Fruit fly (Drosophila melanogaster) whole organism, embryonic: ENCODE data around the gene Gprk2.

Source experiments
- CG10209 ChIP-seq: fragments of 200-800 bp; sonication (Bioruptor generic); optimal IDR thresholded peaks from 3 replicates; lab custom pipeline; 2017; ENCODE audit warnings: missing biosample characterization, mild to moderate bottlenecking, missing genetic modification characterization, missing genetic modification reagents
- CG10462 ChIP-seq: fragments of 200-800 bp; sonication (Bioruptor generic); optimal IDR thresholded peaks from 2 replicates; lab custom pipeline; 2016; ENCODE audit warnings: missing biosample characterization, missing genetic modification characterization
- CG12391 ChIP-seq: fragments of 200-800 bp; sonication (Bioruptor generic); optimal IDR thresholded peaks from 3 replicates; lab custom pipeline; 2018; ENCODE audit warnings: missing biosample characterization, mild to moderate bottlenecking, missing genetic modification characterization, moderate library complexity
- CG17186 ChIP-seq: fragments of 200-800 bp; sonication (Bioruptor generic); optimal IDR thresholded peaks from 3 replicates; lab custom pipeline; 2017; ENCODE audit warnings: missing biosample characterization, missing genetic modification reagents, missing genetic modification characterization
- CG17359 ChIP-seq: fragments of 200-800 bp; sonication (Bioruptor generic); optimal IDR thresholded peaks from 3 replicates; lab custom pipeline; 2018; ENCODE audit warnings: missing biosample characterization, mild to moderate bottlenecking, missing genetic modification characterization, moderate library complexity
- CG18599 ChIP-seq: fragments of 200-800 bp; sonication (Bioruptor generic); optimal IDR thresholded peaks from 3 replicates; lab custom pipeline; 2017; ENCODE audit warnings: missing biosample characterization, missing genetic modification characterization, mild to moderate bottlenecking, moderate library complexity, missing genetic modification reagents
- CG18764 ChIP-seq: fragments of 200-800 bp; sonication (Bioruptor generic); optimal IDR thresholded peaks from 3 replicates; lab custom pipeline; 2016; ENCODE audit warnings: missing biosample characterization, missing genetic modification characterization
- CG3995 ChIP-seq: fragments of 200-800 bp; sonication (Bioruptor generic); optimal IDR thresholded peaks from 3 replicates; lab custom pipeline; 2016; ENCODE audit warnings: missing biosample characterization, missing genetic modification characterization
- CG7271 ChIP-seq: fragments of 200-800 bp; sonication (Bioruptor generic); optimal IDR thresholded peaks from 2 replicates; lab custom pipeline; 2018; ENCODE audit warnings: missing biosample characterization, mild to moderate bottlenecking, missing genetic modification characterization, moderate library complexity
- CG8765 ChIP-seq: fragments of 200-800 bp; sonication (Bioruptor generic); IDR thresholded peaks from 2 replicates; pipeline ENCODE4 v1.3.6; 2022; ENCODE audit warnings: missing biosample characterization, missing genetic modification characterization
- CG8944 ChIP-seq: fragments of 200-800 bp; sonication (Bioruptor generic); optimal IDR thresholded peaks from 3 replicates; lab custom pipeline; 2016; ENCODE audit warnings: missing biosample characterization, missing genetic modification characterization
- D ChIP-seq, 2 experiments: fragments of 200-800 bp in 1 of 2; fragments of >200 bp in 1 of 2; sonication (Bioruptor generic) in 1 of 2; optimal IDR thresholded peaks; 2 replicates in 1 of 2; 3 replicates in 1 of 2; lab custom pipeline; 2017; ENCODE audit warnings: mild to moderate bottlenecking in 1 of 2, missing biosample characterization in 1 of 2, missing genetic modification characterization in 1 of 2, missing genetic modification reagents in 1 of 2
- Dfd ChIP-seq, 2 experiments: fragments of >200 bp; optimal IDR thresholded peaks; 2 replicates each; lab custom pipeline; 2017; ENCODE audit warnings: missing biosample characterization in 2 of 2, missing genetic modification characterization in 2 of 2
- Dref ChIP-seq: fragments of 200-800 bp; sonication (Bioruptor generic); IDR thresholded peaks from 2 replicates; pipeline ENCODE4 v1.3.6; 2022; ENCODE audit warnings: missing biosample characterization, missing genetic modification characterization
- Drgx ChIP-seq: fragments of 200-800 bp; sonication (Bioruptor generic); IDR thresholded peaks from 2 replicates; pipeline ENCODE4 v1.3.6; 2022; ENCODE audit warnings: missing biosample characterization, missing genetic modification characterization
- Gsc ChIP-seq: fragments of 200-800 bp; sonication (Bioruptor generic); IDR thresholded peaks from 2 replicates; pipeline ENCODE4 v1.3.6; 2022; ENCODE audit warnings: missing biosample characterization, missing genetic modification characterization
- HLH3B ChIP-seq: fragments of 200-800 bp; sonication (Bioruptor generic); IDR thresholded peaks from 2 replicates; pipeline ENCODE4 v1.3.6; 2022; ENCODE audit warnings: missing biosample characterization, missing genetic modification characterization
- Hmr ChIP-seq: fragments of 200-800 bp; sonication (Bioruptor generic); optimal IDR thresholded peaks from 3 replicates; lab custom pipeline; 2017; ENCODE audit warnings: mild to moderate bottlenecking, missing biosample characterization, missing genetic modification reagents, missing genetic modification characterization
- Hsf ChIP-seq: fragments of 200-800 bp; sonication (Bioruptor generic); optimal IDR thresholded peaks from 3 replicates; lab custom pipeline; 2016; ENCODE audit warnings: missing biosample characterization, missing genetic modification characterization
- Myb ChIP-seq: fragments of 200-800 bp; sonication (Bioruptor generic); optimal IDR thresholded peaks from 2 replicates; lab custom pipeline; 2016; ENCODE audit warnings: missing biosample characterization, missing genetic modification characterization
- Oaz ChIP-seq: fragments of 200-800 bp; sonication (Bioruptor generic); IDR thresholded peaks from 2 replicates; pipeline ENCODE4 v1.3.6; 2022; ENCODE audit warnings: missing biosample characterization, missing genetic modification characterization
- Pdp1 ChIP-seq, 2 experiments: fragments of 200-800 bp; sonication (Bioruptor generic); optimal IDR thresholded peaks; 3 replicates each; lab custom pipeline; 2016; ENCODE audit warnings: missing biosample characterization in 2 of 2, missing genetic modification characterization in 2 of 2, mild to moderate bottlenecking in 1 of 2, moderate library complexity in 1 of 2
- Six4 ChIP-seq: fragments of 200-800 bp; sonication (Bioruptor generic); optimal IDR thresholded peaks from 2 replicates; lab custom pipeline; 2016; ENCODE audit warnings: missing biosample characterization, missing genetic modification characterization
- Sox102F ChIP-seq: fragments of 200-800 bp; sonication (Bioruptor generic); optimal IDR thresholded peaks from 2 replicates; lab custom pipeline; 2018; ENCODE audit warnings: missing biosample characterization, mild to moderate bottlenecking, missing genetic modification characterization, moderate library complexity
- Sry-δ ChIP-seq: fragments of 200-800 bp; sonication (Bioruptor generic); optimal IDR thresholded peaks from 2 replicates; lab custom pipeline; 2016; ENCODE audit warnings: missing biosample characterization, missing genetic modification characterization
- Vsx1 ChIP-seq: fragments of 200-800 bp; sonication (Bioruptor generic); optimal IDR thresholded peaks from 2 replicates; lab custom pipeline; 2017; ENCODE audit warnings: missing biosample characterization, mild to moderate bottlenecking, missing genetic modification characterization, missing genetic modification reagents
- ase ChIP-seq: fragments of 200-800 bp; sonication (Bioruptor generic); IDR thresholded peaks from 3 replicates; pipeline ENCODE4 v1.3.6; 2022; ENCODE audit warnings: missing biosample characterization, missing genetic modification characterization
- br ChIP-seq: fragments of >200 bp; optimal IDR thresholded peaks from 2 replicates; lab custom pipeline; 2017
- bsh ChIP-seq, 2 experiments: fragments of 200-800 bp; sonication (Bioruptor generic); optimal IDR thresholded peaks; 2 replicates each; lab custom pipeline; 2017 to 2018; ENCODE audit warnings: mild to moderate bottlenecking in 2 of 2, missing biosample characterization in 2 of 2, missing genetic modification characterization in 2 of 2, moderate library complexity in 1 of 2
- cato ChIP-seq: fragments of 200-800 bp; sonication (Bioruptor generic); optimal IDR thresholded peaks from 2 replicates; lab custom pipeline; 2016; ENCODE audit warnings: missing biosample characterization, missing genetic modification characterization, borderline replicate concordance
- dati ChIP-seq: fragments of 200-800 bp; sonication (Bioruptor generic); IDR thresholded peaks from 2 replicates; pipeline ENCODE4 v1.3.6; 2022; ENCODE audit warnings: missing biosample characterization, missing genetic modification characterization
- dmrt11E ChIP-seq: fragments of 200-800 bp; sonication (Bioruptor generic); optimal IDR thresholded peaks from 3 replicates; lab custom pipeline; 2018; ENCODE audit warnings: missing biosample characterization, mild to moderate bottlenecking, missing genetic modification characterization, moderate library complexity
- dmrt99B ChIP-seq: fragments of 200-800 bp; sonication (Bioruptor generic); optimal IDR thresholded peaks from 2 replicates; lab custom pipeline; 2018; ENCODE audit warnings: missing biosample characterization, mild to moderate bottlenecking, missing genetic modification characterization, moderate library complexity
- fd96Cb ChIP-seq: fragments of 200-800 bp; sonication (Bioruptor generic); optimal IDR thresholded peaks from 2 replicates; lab custom pipeline; 2018; ENCODE audit warnings: missing biosample characterization, mild to moderate bottlenecking, missing genetic modification characterization, moderate library complexity
- gem ChIP-seq: fragments of 200-800 bp; sonication (Bioruptor generic); optimal IDR thresholded peaks from 2 replicates; lab custom pipeline; 2019; ENCODE audit warnings: missing biosample characterization, mild to moderate bottlenecking, missing genetic modification characterization, moderate library complexity
- gsb ChIP-seq: fragments of 200-800 bp; sonication (Bioruptor generic); IDR thresholded peaks from 2 replicates; pipeline ENCODE4 v1.3.6; 2022; ENCODE audit warnings: missing biosample characterization, missing genetic modification characterization
- h ChIP-seq: fragments of >200 bp; optimal IDR thresholded peaks from 2 replicates; lab custom pipeline; 2017
- knrl ChIP-seq: fragments of 200-800 bp; sonication (Bioruptor generic); IDR thresholded peaks from 3 replicates; pipeline ENCODE4 v1.3.6; 2022; ENCODE audit warnings: missing biosample characterization, missing genetic modification characterization; ENCODE audit not compliant: partially characterized antibody
- lab ChIP-seq: fragments of 200-800 bp; sonication (Bioruptor generic); optimal IDR thresholded peaks from 3 replicates; lab custom pipeline; 2017; ENCODE audit warnings: missing biosample characterization, missing genetic modification characterization, mild to moderate bottlenecking, moderate library complexity, missing genetic modification reagents
- lmd ChIP-seq: fragments of 200-800 bp; sonication (Bioruptor generic); IDR thresholded peaks from 2 replicates; pipeline ENCODE4 v1.3.6; 2022; ENCODE audit warnings: missing biosample characterization, missing genetic modification characterization
- mld ChIP-seq: fragments of 200-800 bp; sonication (Bioruptor generic); IDR thresholded peaks from 3 replicates; pipeline ENCODE4 v1.3.6; 2022; ENCODE audit warnings: missing biosample characterization, missing genetic modification characterization; ENCODE audit not compliant: partially characterized antibody
- nerfin-2 ChIP-seq: fragments of 200-800 bp; sonication (Bioruptor generic); IDR thresholded peaks from 2 replicates; pipeline ENCODE4 v1.3.6; 2022; ENCODE audit warnings: missing biosample characterization, missing genetic modification characterization; ENCODE audit not compliant: partially characterized antibody
- row ChIP-seq: fragments of 200-800 bp; sonication (Bioruptor generic); IDR thresholded peaks from 3 replicates; pipeline ENCODE4 v1.3.6; 2022; ENCODE audit warnings: missing biosample characterization, missing genetic modification characterization
- sens ChIP-seq: fragments of 200-800 bp; sonication (Bioruptor generic); peaks from one replicate; lab custom pipeline; 2016; ENCODE audit warnings: missing biosample characterization, missing genetic modification characterization
- seq ChIP-seq: fragments of 200-800 bp; sonication (Bioruptor generic); IDR thresholded peaks from 2 replicates; pipeline ENCODE4 v1.3.6; 2022; ENCODE audit warnings: missing biosample characterization, missing genetic modification characterization
- slbo ChIP-seq: fragments of 200-800 bp; sonication (Bioruptor generic); IDR thresholded peaks from 2 replicates; pipeline ENCODE4 v1.3.6; 2022; ENCODE audit warnings: missing biosample characterization, missing genetic modification characterization
- tx ChIP-seq: fragments of 200-800 bp; sonication (Bioruptor generic); optimal IDR thresholded peaks from 2 replicates; lab custom pipeline; 2016; ENCODE audit warnings: missing biosample characterization, missing genetic modification characterization
- unpg ChIP-seq: fragments of 200-800 bp; sonication (Bioruptor generic); optimal IDR thresholded peaks from 3 replicates; lab custom pipeline; 2018; ENCODE audit warnings: missing biosample characterization, mild to moderate bottlenecking, missing genetic modification characterization, moderate library complexity
- zen2 ChIP-seq: fragments of 200-800 bp; sonication (Bioruptor generic); IDR thresholded peaks from 3 replicates; pipeline ENCODE4 v1.3.6; 2022; ENCODE audit warnings: missing biosample characterization, missing genetic modification characterization; ENCODE audit not compliant: partially characterized antibody
- zfh1 ChIP-seq: fragments of 200-800 bp; sonication (Bioruptor generic); IDR thresholded peaks from 3 replicates; pipeline ENCODE4 v1.3.6; 2022; ENCODE audit warnings: missing biosample characterization, missing genetic modification characterization

Gprk2 gene

DNA sequence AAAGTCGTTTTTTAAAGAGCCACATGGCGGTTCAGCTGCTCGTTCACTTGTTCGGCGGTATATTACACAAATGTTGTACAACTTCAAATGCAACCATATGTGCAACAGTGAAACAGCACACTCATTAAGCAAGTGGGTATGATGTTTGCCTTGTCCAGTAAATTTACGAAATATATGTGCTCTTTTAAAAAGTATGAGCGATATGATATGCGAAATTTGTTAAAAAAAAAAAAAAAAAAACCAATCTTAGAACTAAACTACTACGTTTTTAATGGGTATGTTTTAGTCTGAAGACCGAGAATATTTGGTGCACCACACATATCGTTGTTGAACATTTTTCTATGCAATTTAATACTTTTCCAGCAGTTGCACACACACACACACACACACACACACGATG lies 38.4 kb downstream of the Gprk2 start (continued):
- TF ChIP-seq mld (GFP tag; lab: Robert Waterston, UW) (no peak), lab (GFP tag; lab: Kevin White, UChicago) (no peak), row (0 out of 3 replicates have a peak, but pooled peaks have one; percentile 24), br (lab: Kevin White, UChicago) (no peak), CG8944 (GFP tag; lab: Kevin White, UChicago) (no peak), lmd (peak; percentile 31; the same call in 1 of the 2 replicates), Sox102F (GFP tag; lab: Kevin White, UChicago) (peak; percentile 60), cato (no peak), CG17359 (tag; lab: Kevin White, UChicago) (peak; percentile 11), dmrt99B (tag; lab: Kevin White, UChicago) (peak; percentile 7), Six4 (GFP tag; lab: Kevin White, UChicago) (no peak), gem (peak; percentile 28), bsh (GFP tag; optimal IDR thresholded peaks at IDR 0.05; lab: Kevin White, UChicago) (peak in 1 of 2 experiments; percentile 4), seq (GFP tag; lab: Robert Waterston, UW) (no peak), sens (GFP tag; lab: Kevin White, UChicago) (peak; percentile 85)
- TF ChIP-seq, all 482 proteins: peak for 21

DNA sequence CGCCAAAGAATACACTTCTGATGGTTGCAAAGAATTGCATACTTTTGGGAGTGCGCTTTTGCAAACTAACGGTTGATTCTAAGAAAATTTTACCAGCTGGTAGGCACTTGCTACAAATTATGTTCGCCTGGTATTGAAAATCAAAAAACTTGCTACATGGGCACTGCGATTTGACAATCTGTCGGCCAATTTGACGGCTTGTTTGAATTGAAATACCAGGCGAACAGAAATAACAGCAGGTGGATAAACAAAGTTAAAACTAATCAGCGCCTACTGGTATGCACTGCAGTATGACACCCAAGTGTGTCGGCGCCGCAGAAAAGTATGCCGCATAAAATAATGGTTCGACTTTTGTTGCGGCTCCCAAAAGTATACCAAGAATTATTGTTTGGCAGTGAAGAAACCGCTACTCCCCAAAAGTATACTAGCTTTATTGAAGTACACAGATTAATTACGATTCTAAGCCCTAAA lies 53.0 kb downstream of the Gprk2 start:
- TF ChIP-seq Drgx (GFP tag; lab: Robert Waterston, UW) (no peak), zfh1 (GFP tag; lab: Robert Waterston, UW) (0 out of 3 replicates have a peak, but pooled peaks have one; percentile 7), unpg (GFP tag; lab: Kevin White, UChicago) (no peak), gsb (GFP tag; lab: Robert Waterston, UW) (no peak), ase (GFP tag; lab: Robert Waterston, UW) (no peak), Sox102F (GFP tag; lab: Kevin White, UChicago) (no peak), CG10209 (GFP tag; lab: Kevin White, UChicago) (no peak), Hmr (GFP tag; lab: Kevin White, UChicago) (peak; percentile 57), CG3995 (no peak), Sry-δ (GFP tag; lab: Kevin White, UChicago) (no peak), zen2 (GFP tag; lab: Robert Waterston, UW) (no peak; the same call in 2 of the 3 replicates), CG18764 (GFP tag; lab: Kevin White, UChicago) (no peak), knrl (GFP tag; lab: Robert Waterston, UW) (peak; percentile 31; the same call in 1 of the 3 replicates), CG17186 (GFP tag; lab: Kevin White, UChicago) (peak; percentile 1), dati (GFP tag; lab: Robert Waterston, UW) (no peak), Dref (GFP tag; lab: Robert Waterston, UW) (no peak), Myb (GFP tag; lab: Kevin White, UChicago) (peak; percentile 66), HLH3B (no peak), dmrt11E (tag; lab: Kevin White, UChicago) (no peak), CG10462 (GFP tag; lab: Kevin White, UChicago) (peak; percentile 75), CG8765 (GFP tag; lab: Robert Waterston, UW) (no peak), slbo (no peak), fd96Cb (tag; lab: Kevin White, UChicago) (no peak), CG7271 (tag; lab: Kevin White, UChicago) (no peak), nerfin-2 (GFP tag; lab: Robert Waterston, UW) (peak; percentile 13; the same call in 1 of the 2 replicates), Pdp1 (GFP tag; optimal IDR thresholded peaks at IDR 0.05; lab: Kevin White, UChicago) (no peak), D (optimal IDR thresholded peaks at IDR 0.05; lab: Kevin White, UChicago) (no peak), D (GFP tag; optimal IDR thresholded peaks at IDR 0.05; lab: Kevin White, UChicago) (no peak), Oaz (GFP tag; lab: Robert Waterston, UW) (no peak), h (no peak), tx (GFP tag; lab: Kevin White, UChicago) (no peak), Vsx1 (GFP tag; lab: Kevin White, UChicago) (no peak), Gsc (GFP tag; lab: Robert Waterston, UW) (no peak), Dfd (GFP tag; optimal IDR thresholded peaks at IDR 0.05; lab: Kevin White, UChicago) (no peak), CG12391 (tag; lab: Kevin White, UChicago) (no peak), Hsf (GFP tag; lab: Kevin White, UChicago) (no peak), CG18599 (GFP tag; lab: Kevin White, UChicago) (no peak)
